Worm (Caenorhabditis elegans): Measurements from ENCODE around the gene pqn-91.

pqn-91 gene

ce11 chrIV:15289508-15289907 lies 2.2 kb upstream of the pqn-91 start (continued):
- TF ChIP-seq bed-1 (GFP tag; IDR thresholded peaks at IDR 0.05) (no peak), K12H6.12 (tag; optimal IDR thresholded peaks at IDR 0.05) (no peak), somi-1 (GFP tag; optimal IDR thresholded peaks at IDR 0.05) (no peak), madf-3 (GFP tag; IDR thresholded peaks at IDR 0.05) (no peak), let-607 (tag; optimal IDR thresholded peaks at IDR 0.05) (peak in 1 of 2 experiments; percentile 1), egl-18 (GFP tag; IDR thresholded peaks at IDR 0.05) (no peak), mxl-1 (tag; optimal IDR thresholded peaks at IDR 0.05) (peak; percentile 54), cebp-2 (GFP tag; IDR thresholded peaks at IDR 0.05) (0 out of 2 replicates have a peak, but pooled peaks have one; percentile 60), rec-8 (tag; optimal IDR thresholded peaks at IDR 0.05) (peak; percentile 11 to 36), mcd-1 (GFP tag; IDR thresholded peaks at IDR 0.05) (no peak; the same call in 1 of the 2 replicates), athp-1 (tag; optimal IDR thresholded peaks at IDR 0.05) (no peak), hrde-1 (tag; optimal IDR thresholded peaks at IDR 0.05; ENCODE audit: borderline replicate concordance) (no peak), nfya-2 (GFP tag; IDR thresholded peaks at IDR 0.05) (no peak), nfya-1 (tag; optimal IDR thresholded peaks at IDR 0.05; ENCODE audit: borderline replicate concordance, insufficient read depth) (no peak), him-1 (tag; optimal IDR thresholded peaks at IDR 0.05) (peak; percentile 61), F10E7.11 (tag; optimal IDR thresholded peaks at IDR 0.05) (no peak), unc-130 (GFP tag; optimal IDR thresholded peaks at IDR 0.05) (no peak), ceh-79 (tag; optimal IDR thresholded peaks at IDR 0.05) (no peak), nhr-90 (tag; optimal IDR thresholded peaks at IDR 0.05) (no peak), ztf-26 (tag; optimal IDR thresholded peaks at IDR 0.05) (no peak), F23B12.7 (tag; optimal IDR thresholded peaks at IDR 0.05; ENCODE audit: insufficient read depth) (peak; percentile 78), gei-17 (GFP tag; optimal IDR thresholded peaks at IDR 0.05) (no peak), hsf-1 (GFP tag; IDR thresholded peaks at IDR 0.05) (peak; percentile 75), tbx-9 (tag; optimal IDR thresholded peaks at IDR 0.05; ENCODE audit: borderline replicate concordance) (no peak), ztf-25 (GFP tag; IDR thresholded peaks at IDR 0.05) (peak; percentile 76; the same call in 1 of the 2 replicates), ztf-22 (GFP tag; optimal IDR thresholded peaks at IDR 0.05) (no peak), C06A6.2 (GFP tag; conservative IDR thresholded peaks at IDR 0.05) (no peak), D2030.7 (GFP tag; IDR thresholded peaks at IDR 0.05) (peak; percentile 40; the same call in 1 of the 2 replicates), mes-4 (tag; optimal IDR thresholded peaks at IDR 0.05) (no peak), ztf-28 (GFP tag; IDR thresholded peaks at IDR 0.05) (no peak), T26A5.8 (tag; optimal IDR thresholded peaks at IDR 0.05) (no peak), fkh-3 (tag; optimal IDR thresholded peaks at IDR 0.05) (no peak), T07F8.4 (tag; optimal IDR thresholded peaks at IDR 0.05) (peak; percentile 34), ceh-27 (GFP tag; optimal IDR thresholded peaks at IDR 0.05) (no peak), attf-3 (GFP tag; conservative IDR thresholded peaks at IDR 0.05) (no peak), tlf-1 (GFP tag; optimal IDR thresholded peaks at IDR 0.05) (no peak), dox-1 (GFP tag; IDR thresholded peaks at IDR 0.05) (no peak), F49E8.2 (tag; optimal IDR thresholded peaks at IDR 0.05; ENCODE audit: insufficient read depth) (peak; percentile 8), lin-26 (GFP tag; IDR thresholded peaks at IDR 0.05) (no peak), hlh-26 (GFP tag; conservative IDR thresholded peaks at IDR 0.05) (no peak), rpc-1 (optimal IDR thresholded peaks at IDR 0.05) (peak; percentile 75), rpc-1 (tag; optimal IDR thresholded peaks at IDR 0.05) (peak; percentile 88), dpff-1 (tag; optimal IDR thresholded peaks at IDR 0.05) (no peak), nhr-27 (tag; optimal IDR thresholded peaks at IDR 0.05) (no peak), Y67H2A.10 (GFP tag; conservative IDR thresholded peaks at IDR 0.05) (no peak), nfyb-1 (GFP tag; IDR thresholded peaks at IDR 0.05) (peak; percentile 71; the same call in 1 of the 2 replicates), B0261.1 (tag; optimal IDR thresholded peaks at IDR 0.05) (peak; percentile 85), pha-4 (tag; optimal IDR thresholded peaks at IDR 0.05) (no peak), ceh-40 (GFP tag; IDR thresholded peaks at IDR 0.05) (no peak)
